Fruit fly (Drosophila melanogaster) whole organism, embryonic: ENCODE measurements around the gene CG6015.

Experiments used
- ATbp ChIP-seq: fragments of 200-800 bp; sonication (Bioruptor generic); optimal IDR thresholded peaks from 2 replicates; lab custom pipeline; 2017; ENCODE audit warnings: missing biosample characterization, mild to moderate bottlenecking, missing genetic modification characterization, missing genetic modification reagents
- Adf1 ChIP-seq: fragments of 200-800 bp; sonication (Bioruptor generic); IDR thresholded peaks from 2 replicates; pipeline ENCODE4 v1.3.6; 2022; ENCODE audit warnings: missing biosample characterization, missing genetic modification characterization
- Atf-2 ChIP-seq: fragments of 200-800 bp; sonication (Bioruptor generic); optimal IDR thresholded peaks from 2 replicates; lab custom pipeline; 2016; ENCODE audit warnings: missing biosample characterization, missing genetic modification characterization
- CG10959 ChIP-seq: fragments of 200-800 bp; sonication (Bioruptor generic); IDR thresholded peaks from 2 replicates; pipeline ENCODE4 v1.3.6; 2022; ENCODE audit warnings: missing biosample characterization, missing genetic modification characterization
- CG12104 ChIP-seq: fragments of 200-800 bp; sonication (Bioruptor generic); optimal IDR thresholded peaks from 3 replicates; lab custom pipeline; 2016; ENCODE audit warnings: missing biosample characterization, missing genetic modification characterization
- CG12155 ChIP-seq: fragments of 200-800 bp; sonication (Bioruptor generic); optimal IDR thresholded peaks from 3 replicates; lab custom pipeline; 2016; ENCODE audit warnings: missing biosample characterization, missing genetic modification characterization
- CG1233 ChIP-seq: fragments of 200-800 bp; sonication (Bioruptor generic); optimal IDR thresholded peaks from 4 replicates; lab custom pipeline; 2018; ENCODE audit warnings: missing biosample characterization, mild to moderate bottlenecking, missing genetic modification characterization
- CG13424 ChIP-seq: fragments of 200-800 bp; sonication (Bioruptor generic); optimal IDR thresholded peaks from 2 replicates; lab custom pipeline; 2019; ENCODE audit warnings: missing biosample characterization, mild to moderate bottlenecking, missing genetic modification characterization, moderate library complexity
- CG15011 ChIP-seq: fragments of 200-800 bp; sonication (Bioruptor generic); optimal IDR thresholded peaks from 3 replicates; lab custom pipeline; 2018; ENCODE audit warnings: missing biosample characterization, mild to moderate bottlenecking, missing genetic modification characterization
- CG15696 ChIP-seq: fragments of 200-800 bp; sonication (Bioruptor generic); optimal IDR thresholded peaks from 2 replicates; lab custom pipeline; 2019; ENCODE audit warnings: missing biosample characterization, mild to moderate bottlenecking, missing genetic modification characterization, moderate library complexity
- CG1603 ChIP-seq: fragments of 200-800 bp; sonication (Bioruptor generic); optimal IDR thresholded peaks from 2 replicates; lab custom pipeline; 2019; ENCODE audit warnings: missing biosample characterization, mild to moderate bottlenecking, missing genetic modification characterization, moderate library complexity
- CG16813 ChIP-seq: fragments of 200-800 bp; sonication (Bioruptor generic); IDR thresholded peaks from 3 replicates; pipeline ENCODE4 v1.3.6; 2022; ENCODE audit warnings: missing biosample characterization, missing genetic modification characterization; ENCODE audit not compliant: partially characterized antibody
- CG2202 ChIP-seq: fragments of 200-800 bp; sonication (Bioruptor generic); optimal IDR thresholded peaks from 2 replicates; lab custom pipeline; 2018; ENCODE audit warnings: missing biosample characterization, mild to moderate bottlenecking, missing genetic modification characterization
- CG30403 ChIP-seq: fragments of 200-800 bp; sonication (Bioruptor generic); optimal IDR thresholded peaks from 3 replicates; lab custom pipeline; 2016; ENCODE audit warnings: missing biosample characterization, missing genetic modification characterization
- CG3281 ChIP-seq: fragments of 200-800 bp; sonication (Bioruptor generic); optimal IDR thresholded peaks from 3 replicates; lab custom pipeline; 2017; ENCODE audit warnings: missing biosample characterization, mild to moderate bottlenecking, missing genetic modification characterization
- CG6689 ChIP-seq: fragments of 200-800 bp; sonication (Bioruptor generic); IDR thresholded peaks from 2 replicates; pipeline ENCODE4 v1.3.6; 2022; ENCODE audit warnings: missing biosample characterization, missing genetic modification characterization
- CG6791 ChIP-seq: fragments of 200-800 bp; sonication (Bioruptor generic); IDR thresholded peaks from 3 replicates; pipeline ENCODE4 v1.3.6; 2022; ENCODE audit warnings: missing biosample characterization, missing genetic modification characterization; ENCODE audit not compliant: partially characterized antibody
- CG7745 ChIP-seq: fragments of 200-800 bp; sonication (Bioruptor generic); optimal IDR thresholded peaks from 2 replicates; lab custom pipeline; 2018; ENCODE audit warnings: missing biosample characterization, mild to moderate bottlenecking, missing genetic modification characterization, moderate library complexity
- CG8089 ChIP-seq: fragments of 200-800 bp; sonication (Bioruptor generic); optimal IDR thresholded peaks from 3 replicates; lab custom pipeline; 2016; ENCODE audit warnings: missing biosample characterization, missing genetic modification characterization
- CG8944 ChIP-seq: fragments of 200-800 bp; sonication (Bioruptor generic); optimal IDR thresholded peaks from 3 replicates; lab custom pipeline; 2016; ENCODE audit warnings: missing biosample characterization, missing genetic modification characterization
- CG9437 ChIP-seq: fragments of 200-800 bp; sonication (Bioruptor generic); optimal IDR thresholded peaks from 2 replicates; lab custom pipeline; 2018; ENCODE audit warnings: missing biosample characterization, mild to moderate bottlenecking, missing genetic modification characterization
- CG9609 ChIP-seq: fragments of 200-800 bp; sonication (Bioruptor generic); optimal IDR thresholded peaks from 3 replicates; lab custom pipeline; 2016; ENCODE audit warnings: missing biosample characterization, missing genetic modification characterization
- Chrac-16 ChIP-seq: fragments of 200-800 bp; sonication (Bioruptor generic); optimal IDR thresholded peaks from 3 replicates; lab custom pipeline; 2016; ENCODE audit warnings: missing biosample characterization, missing genetic modification characterization
- HLH3B ChIP-seq: fragments of 200-800 bp; sonication (Bioruptor generic); IDR thresholded peaks from 2 replicates; pipeline ENCODE4 v1.3.6; 2022; ENCODE audit warnings: missing biosample characterization, missing genetic modification characterization
- Hr78 ChIP-seq, 2 experiments: fragments of 200-800 bp in 1 of 2; fragments of >200 bp in 1 of 2; sonication (Bioruptor generic) in 1 of 2; optimal IDR thresholded peaks; 2 replicates each; lab custom pipeline; 2017 to 2019; ENCODE audit warnings: missing biosample characterization in 2 of 2, missing genetic modification characterization in 2 of 2, mild to moderate bottlenecking in 1 of 2, moderate library complexity in 1 of 2
- Lpt ChIP-seq: fragments of >200 bp; optimal IDR thresholded peaks from 2 replicates; lab custom pipeline; 2018; ENCODE audit warnings: missing biosample characterization, missing genetic modification characterization
- MTF-1 ChIP-seq: fragments of 200-800 bp; sonication (Bioruptor generic); optimal IDR thresholded peaks from 2 replicates; lab custom pipeline; 2018; ENCODE audit warnings: missing biosample characterization, mild to moderate bottlenecking, missing genetic modification characterization, borderline replicate concordance
- Nf-YA ChIP-seq: fragments of 200-800 bp; sonication (Bioruptor generic); IDR thresholded peaks from 2 replicates; pipeline ENCODE4 v1.3.6; 2022; ENCODE audit warnings: missing biosample characterization, missing genetic modification characterization
- Nf-YB ChIP-seq: fragments of 200-800 bp; sonication (Bioruptor generic); optimal IDR thresholded peaks from 3 replicates; lab custom pipeline; 2019; ENCODE audit warnings: missing biosample characterization, mild to moderate bottlenecking, missing genetic modification characterization, moderate library complexity
- Scr ChIP-seq: fragments of 200-800 bp; sonication (Bioruptor generic); IDR thresholded peaks from 2 replicates; pipeline ENCODE4 v1.3.6; 2022; ENCODE audit warnings: missing biosample characterization, missing genetic modification characterization; ENCODE audit not compliant: partially characterized antibody
- ac ChIP-seq: fragments of 200-800 bp; sonication (Bioruptor generic); optimal IDR thresholded peaks from 3 replicates; lab custom pipeline; 2017; ENCODE audit warnings: missing biosample characterization, mild to moderate bottlenecking, missing genetic modification characterization
- ase ChIP-seq: fragments of 200-800 bp; sonication (Bioruptor generic); IDR thresholded peaks from 3 replicates; pipeline ENCODE4 v1.3.6; 2022; ENCODE audit warnings: missing biosample characterization, missing genetic modification characterization
- corto ChIP-seq: fragments of 200-800 bp; sonication (Bioruptor generic); optimal IDR thresholded peaks from 2 replicates; lab custom pipeline; 2016; ENCODE audit warnings: missing biosample characterization, mild to moderate bottlenecking, missing genetic modification characterization, moderate library complexity
- da ChIP-seq: fragments of 200-800 bp; sonication (Bioruptor generic); optimal IDR thresholded peaks from 2 replicates; lab custom pipeline; 2016; ENCODE audit warnings: missing biosample characterization, missing genetic modification characterization
- dimm ChIP-seq: fragments of 200-800 bp; sonication (Bioruptor generic); IDR thresholded peaks from 2 replicates; pipeline ENCODE4 v1.3.6; 2022; ENCODE audit warnings: missing biosample characterization, missing genetic modification characterization
- fru ChIP-seq: fragments of >200 bp; optimal IDR thresholded peaks from 2 replicates; lab custom pipeline; 2017
- gcm ChIP-seq: fragments of 200-800 bp; sonication (Bioruptor generic); optimal IDR thresholded peaks from 2 replicates; lab custom pipeline; 2019; ENCODE audit warnings: missing biosample characterization, mild to moderate bottlenecking, missing genetic modification characterization, moderate library complexity
- hbn ChIP-seq: fragments of 200-800 bp; sonication (Bioruptor generic); IDR thresholded peaks from 2 replicates; pipeline ENCODE4 v1.3.6; 2022; ENCODE audit warnings: missing biosample characterization, missing genetic modification characterization; ENCODE audit not compliant: partially characterized antibody
- her ChIP-seq: fragments of 200-800 bp; sonication (Bioruptor generic); optimal IDR thresholded peaks from 2 replicates; lab custom pipeline; 2016; ENCODE audit warnings: missing biosample characterization, missing genetic modification characterization
- kah ChIP-seq: fragments of 200-800 bp; sonication (Bioruptor generic); optimal IDR thresholded peaks from 2 replicates; lab custom pipeline; 2018; ENCODE audit warnings: missing biosample characterization, mild to moderate bottlenecking, missing genetic modification characterization
- mam ChIP-seq: fragments of 200-800 bp; sonication (Bioruptor generic); optimal IDR thresholded peaks from 3 replicates; lab custom pipeline; 2016; ENCODE audit warnings: missing biosample characterization, missing genetic modification characterization
- mirr ChIP-seq: fragments of 200-800 bp; sonication (Bioruptor generic); optimal IDR thresholded peaks from 3 replicates; lab custom pipeline; 2018; ENCODE audit warnings: missing biosample characterization, mild to moderate bottlenecking, missing genetic modification characterization
- mld ChIP-seq: fragments of 200-800 bp; sonication (Bioruptor generic); IDR thresholded peaks from 3 replicates; pipeline ENCODE4 v1.3.6; 2022; ENCODE audit warnings: missing biosample characterization, missing genetic modification characterization; ENCODE audit not compliant: partially characterized antibody
- nerfin-2 ChIP-seq: fragments of 200-800 bp; sonication (Bioruptor generic); IDR thresholded peaks from 2 replicates; pipeline ENCODE4 v1.3.6; 2022; ENCODE audit warnings: missing biosample characterization, missing genetic modification characterization; ENCODE audit not compliant: partially characterized antibody
- pfk ChIP-seq: fragments of 200-800 bp; sonication (Bioruptor generic); optimal IDR thresholded peaks from 2 replicates; lab custom pipeline; 2018; ENCODE audit warnings: missing biosample characterization, mild to moderate bottlenecking, missing genetic modification characterization, moderate library complexity
- salm ChIP-seq: fragments of 200-800 bp; sonication (Bioruptor generic); optimal IDR thresholded peaks from 2 replicates; lab custom pipeline; 2018; ENCODE audit warnings: missing biosample characterization, mild to moderate bottlenecking, missing genetic modification characterization
- sc ChIP-seq, 3 experiments: fragments of >200 bp in 2 of 3; fragments of 200-800 bp in 1 of 3; sonication (Bioruptor generic) in 1 of 3; optimal IDR thresholded peaks; 2 replicates in 2 of 3; 3 replicates in 1 of 3; lab custom pipeline; 2017; ENCODE audit warnings: mild to moderate bottlenecking in 1 of 3, missing biosample characterization in 1 of 3, missing genetic modification characterization in 1 of 3, missing genetic modification reagents in 1 of 3
- sisA ChIP-seq: fragments of 200-800 bp; sonication (Bioruptor generic); IDR thresholded peaks from 2 replicates; pipeline ENCODE4 v1.3.6; 2022; ENCODE audit warnings: missing biosample characterization, missing genetic modification characterization
- sna ChIP-seq: fragments of 200-800 bp; sonication (Bioruptor generic); IDR thresholded peaks from 2 replicates; pipeline ENCODE4 v1.3.6; 2022; ENCODE audit warnings: missing biosample characterization, missing genetic modification characterization; ENCODE audit not compliant: partially characterized antibody
- sob ChIP-seq: fragments of 200-800 bp; sonication (Bioruptor generic); IDR thresholded peaks from 2 replicates; pipeline ENCODE4 v1.3.6; 2022; ENCODE audit warnings: missing biosample characterization, missing genetic modification characterization

The CG6015 gene

DNA sequence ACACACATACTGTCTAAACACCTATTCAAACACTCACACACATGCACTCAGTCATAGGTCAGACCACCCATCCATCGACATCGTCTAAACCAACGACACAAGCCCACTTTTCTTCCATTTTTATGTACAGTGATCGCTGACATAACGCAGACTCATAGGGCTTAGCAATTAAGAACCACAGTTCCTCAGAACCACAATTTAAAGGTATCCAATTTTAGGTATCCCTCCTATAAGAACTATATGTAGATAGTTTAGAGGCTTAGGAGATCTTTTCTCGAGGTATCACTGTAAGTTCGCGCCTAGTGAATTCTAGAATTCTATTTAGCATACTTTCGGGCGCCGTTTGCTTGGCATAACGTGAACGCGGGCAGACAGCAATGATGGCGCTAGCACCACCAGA lies 41.2 kb downstream of the CG6015 start (continued):
- TF ChIP-seq fru (lab: Kevin White, UChicago) (no peak), sc (optimal IDR thresholded peaks at IDR 0.05; lab: Kevin White, UChicago) (no peak), sc (GFP tag; optimal IDR thresholded peaks at IDR 0.05; lab: Kevin White, UChicago) (no peak), CG6689 (GFP tag; lab: Robert Waterston, UW) (peak; percentile 56; the same call in 1 of the 2 replicates), sna (GFP tag; lab: Robert Waterston, UW) (no peak), CG12155 (GFP tag; lab: Kevin White, UChicago) (no peak), CG10959 (GFP tag; lab: Robert Waterston, UW) (no peak), CG15011 (GFP tag; lab: Kevin White, UChicago) (no peak), mirr (GFP tag; lab: Kevin White, UChicago) (no peak), ATbp (GFP tag; lab: Kevin White, UChicago) (no peak), gcm (GFP tag; lab: Kevin White, UChicago) (no peak), ac (no peak), hbn (no peak), Nf-YA (GFP tag; lab: Robert Waterston, UW) (peak; percentile 39; the same call in 1 of the 2 replicates), da (GFP tag; lab: Kevin White, UChicago) (no peak), Atf-2 (GFP tag; lab: Kevin White, UChicago) (no peak), ase (no peak), CG9437 (no peak), nerfin-2 (GFP tag; lab: Robert Waterston, UW) (no peak), CG16813 (GFP tag; lab: Robert Waterston, UW) (no peak), salm (no peak), her (GFP tag; lab: Kevin White, UChicago) (no peak), mam (GFP tag; lab: Kevin White, UChicago) (peak; percentile 60), CG1233 (GFP tag; lab: Kevin White, UChicago) (peak; percentile 1), mld (no peak), MTF-1 (GFP tag; lab: Kevin White, UChicago) (no peak), CG30403 (GFP tag; lab: Kevin White, UChicago) (no peak), Adf1 (GFP tag; lab: Robert Waterston, UW) (no peak), dimm (no peak), HLH3B (GFP tag; lab: Robert Waterston, UW) (peak; percentile 34; the same call in 1 of the 2 replicates), CG12104 (GFP tag; lab: Kevin White, UChicago) (no peak), sisA (GFP tag; lab: Robert Waterston, UW) (peak; percentile 21; the same call in 1 of the 2 replicates), sob (GFP tag; lab: Robert Waterston, UW) (no peak), CG13424 (no peak), CG1603 (tag; lab: Kevin White, UChicago) (no peak), Scr (GFP tag; lab: Robert Waterston, UW) (no peak), CG7745 (tag; lab: Kevin White, UChicago) (no peak), Nf-YB (GFP tag; lab: Kevin White, UChicago) (no peak), CG8089 (no peak), CG2202 (no peak), CG3281 (GFP tag; lab: Kevin White, UChicago) (no peak), CG6791 (GFP tag; lab: Robert Waterston, UW) (no peak), kah (no peak), Chrac-16 (GFP tag; lab: Kevin White, UChicago) (peak; percentile 57), CG8944 (GFP tag; lab: Kevin White, UChicago) (peak; percentile 8), Hr78 (GFP tag; optimal IDR thresholded peaks at IDR 0.05; lab: Kevin White, UChicago) (no peak), CG15696 (no peak), pfk (GFP tag; lab: Kevin White, UChicago) (no peak), corto (GFP tag; lab: Kevin White, UChicago) (no peak), CG9609 (GFP tag; lab: Kevin White, UChicago) (peak; percentile 16), Lpt (GFP tag; lab: Kevin White, UChicago) (no peak)
